Worm (Caenorhabditis elegans) whole organism, L1 larva: ENCODE results near the gene K08E7.4.

Source experiments
- ceh-82 ChIP-seq, 3 experiments: fragments of 150-350 bp in 1 of 3; sonication (generic microtip) in 2 of 3; optimal IDR thresholded peaks; 2 replicates each; lab custom pipeline; 2014 to 2017; ENCODE audit warnings: missing biosample characterization in 3 of 3, missing genetic modification characterization in 3 of 3
- ceh-88 ChIP-seq: fragments of 200-800 bp; sonication (Bioruptor generic); IDR thresholded peaks from 2 replicates; pipeline ENCODE4 v1.3.6; 2022; ENCODE audit warnings: missing genetic modification characterization, missing compliant biosample characterization
- efl-3 ChIP-seq: fragments of 200-800 bp; sonication (Bioruptor generic); optimal IDR thresholded peaks from 2 replicates; lab custom pipeline; 2018; ENCODE audit warnings: mild to moderate bottlenecking, missing genetic modification characterization, missing compliant biosample characterization
- fkh-10 ChIP-seq: sonication (generic microtip); optimal IDR thresholded peaks from 2 replicates; lab custom pipeline; 2017; ENCODE audit warnings: missing biosample characterization, missing genetic modification reagents, missing genetic modification characterization
- hpl-2 ChIP-seq: fragments of 150-350 bp; optimal IDR thresholded peaks from 2 replicates; lab custom pipeline; 2014; ENCODE audit warnings: missing biosample characterization, missing genetic modification reagents, missing genetic modification characterization
- lin-13 ChIP-seq: fragments of 150-350 bp; optimal IDR thresholded peaks from 2 replicates; lab custom pipeline; 2014; ENCODE audit warnings: missing biosample characterization, missing genetic modification reagents, missing genetic modification characterization
- lin-39 ChIP-seq: fragments of 150-350 bp; optimal IDR thresholded peaks from 2 replicates; lab custom pipeline; 2014; ENCODE audit warnings: missing biosample characterization, missing genetic modification reagents, missing genetic modification characterization
- lsy-2 ChIP-seq, 2 experiments: fragments of 150-350 bp; optimal IDR thresholded peaks; 2 replicates each; lab custom pipeline; 2014; ENCODE audit warnings: missing biosample characterization in 2 of 2, missing genetic modification characterization in 2 of 2
- mef-2 ChIP-seq: fragments of 150-350 bp; optimal IDR thresholded peaks from 2 replicates; lab custom pipeline; 2014; ENCODE audit warnings: missing biosample characterization, missing genetic modification characterization
- nhr-12 ChIP-seq: sonication (generic microtip); optimal IDR thresholded peaks from 2 replicates; lab custom pipeline; 2017; ENCODE audit warnings: missing biosample characterization, missing genetic modification characterization
- nhr-19 ChIP-seq: fragments of 200-800 bp; sonication (Bioruptor generic); conservative IDR thresholded peaks from 2 replicates; pipeline ENCODE4 v1.3.6; 2022; ENCODE audit warnings: missing genetic modification characterization, missing compliant biosample characterization
- nhr-77 ChIP-seq: fragments of 150-350 bp; optimal IDR thresholded peaks from 2 replicates; lab custom pipeline; 2014; ENCODE audit warnings: missing biosample characterization, missing genetic modification characterization
- pqm-1 ChIP-seq: sonication (generic microtip); optimal IDR thresholded peaks from 3 replicates; lab custom pipeline; 2017; ENCODE audit warnings: missing biosample characterization, missing genetic modification characterization
- unc-86 ChIP-seq: sonication (generic microtip); optimal IDR thresholded peaks from 2 replicates; lab custom pipeline; 2016; ENCODE audit warnings: missing genetic modification characterization, missing compliant biosample characterization

DNA sequence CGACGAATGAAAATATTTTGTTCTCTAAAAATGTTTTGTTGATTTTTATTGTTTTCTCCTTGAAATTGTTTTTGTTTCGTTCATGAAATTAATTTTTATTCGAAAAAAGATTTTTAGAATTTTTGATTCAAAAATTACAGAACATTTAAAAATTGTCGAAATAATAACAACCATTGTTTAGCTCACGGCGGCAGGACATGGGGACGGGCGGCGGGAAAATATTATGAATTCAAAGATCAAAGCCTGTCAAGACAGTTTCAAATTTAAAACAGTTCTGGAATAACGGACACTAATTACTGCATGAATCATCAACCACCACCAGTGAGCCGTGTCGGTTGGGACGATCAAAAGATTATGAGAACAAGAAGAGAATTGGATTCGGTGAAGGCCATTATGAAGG lies 10.4 kb downstream of the K08E7.4 start, which contains the start of gene snb-7:
- TF ChIP-seq lsy-2 (tag; optimal IDR thresholded peaks at IDR 0.05; lab: Kevin White, UChicago) (no peak), lin-13 (no peak), lin-39 (tag; lab: Kevin White, UChicago) (no peak), ceh-82 (tag; optimal IDR thresholded peaks at IDR 0.05; lab: Kevin White, UChicago) (no peak), ceh-88 (no peak), mef-2 (tag; lab: Kevin White, UChicago) (no peak), fkh-10 (GFP tag; lab: Kevin White, UChicago) (no peak), nhr-12 (tag; lab: Kevin White, UChicago) (no peak), pqm-1 (no peak), nhr-77 (tag; lab: Kevin White, UChicago) (no peak), nhr-19 (no peak), unc-86 (tag; lab: Kevin White, UChicago) (no peak), hpl-2 (GFP tag; lab: Kevin White, UChicago) (no peak), efl-3 (no peak)
